Worm (Caenorhabditis elegans): ENCODE data around the gene Y60A3A.24.

Y60A3A.24 gene

DNA sequence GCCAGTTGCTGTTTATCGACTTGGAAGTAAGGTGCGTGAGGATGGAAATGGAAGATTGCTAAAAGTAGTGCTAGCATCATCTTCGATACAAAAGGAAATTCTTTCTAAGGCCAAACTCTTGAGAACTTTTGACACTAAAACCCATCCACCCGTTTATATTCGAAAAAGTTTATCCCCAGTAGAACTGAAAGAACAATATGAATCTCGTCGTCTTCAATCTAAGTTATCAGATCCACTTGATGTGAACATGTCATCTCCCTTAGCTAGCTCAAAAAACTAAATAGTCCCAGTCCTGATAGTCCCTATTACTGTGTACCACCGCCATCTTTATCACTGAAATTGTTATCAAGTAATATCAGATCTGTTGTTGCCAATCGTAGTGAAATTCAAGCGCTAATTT, 44.7 kb downstream of the Y60A3A.24 start:
- TF ChIP-seq K02D7.2 (tag; optimal IDR thresholded peaks at IDR 0.05) (no peak), ceh-30 (tag; optimal IDR thresholded peaks at IDR 0.05) (no peak), ceh-6 (GFP tag; optimal IDR thresholded peaks at IDR 0.05) (no peak), tbx-7 (tag; optimal IDR thresholded peaks at IDR 0.05) (no peak), ceh-34 (tag; optimal IDR thresholded peaks at IDR 0.05) (no peak), ceh-48 (tag; optimal IDR thresholded peaks at IDR 0.05) (no peak), sox-4 (tag; optimal IDR thresholded peaks at IDR 0.05) (no peak), tbx-2 (tag; optimal IDR thresholded peaks at IDR 0.05) (no peak), ets-4 (tag; optimal IDR thresholded peaks at IDR 0.05) (no peak), ceh-2 (tag; optimal IDR thresholded peaks at IDR 0.05) (no peak), lin-11 (tag; optimal IDR thresholded peaks at IDR 0.05) (no peak), F13H6.1 (tag; optimal IDR thresholded peaks at IDR 0.05) (no peak), unc-42 (tag; optimal IDR thresholded peaks at IDR 0.05) (no peak), che-1 (tag; optimal IDR thresholded peaks at IDR 0.05) (no peak), fax-1 (tag; optimal IDR thresholded peaks at IDR 0.05) (no peak), ztf-16 (tag; optimal IDR thresholded peaks at IDR 0.05) (no peak)

DNA sequence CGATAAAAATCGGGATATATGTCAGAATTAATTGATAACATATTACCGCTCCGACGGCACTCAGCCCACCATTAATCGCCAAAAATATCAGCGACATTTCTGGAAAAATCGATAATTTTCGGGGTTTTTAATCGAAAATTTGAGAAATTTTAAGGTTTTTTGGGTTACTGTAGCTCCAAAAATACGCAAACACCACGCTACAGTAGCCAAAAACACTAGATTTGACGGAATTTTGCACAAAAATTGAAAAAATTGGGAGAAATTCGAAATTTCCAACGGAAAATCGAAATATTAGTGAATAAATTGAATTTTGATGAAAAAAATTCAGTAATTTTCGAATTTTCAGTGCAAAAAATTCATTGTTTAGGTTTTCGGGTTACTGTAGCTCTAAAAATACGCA, 47.5 kb downstream of the Y60A3A.24 start, which contains the start of gene algn-7:
Gene algn-7, minus strand, starts transcription at position 101 of the 400 bp plus-strand sequence.
- no peak for TF ChIP-seq npax-4 (tag; optimal IDR thresholded peaks at IDR 0.05)
- TF ChIP-seq pat-9 (tag; optimal IDR thresholded peaks at IDR 0.05) = no peak
- no peak for TF ChIP-seq rnt-1 (tag; optimal IDR thresholded peaks at IDR 0.05)
- TF ChIP-seq Y22D7AL.16 (tag; optimal IDR thresholded peaks at IDR 0.05) = no peak
- no peak for TF ChIP-seq ceh-24 (tag; optimal IDR thresholded peaks at IDR 0.05)
- no peak for TF ChIP-seq tbx-2 (tag; optimal IDR thresholded peaks at IDR 0.05)
- no peak for TF ChIP-seq eyg-1 (tag; optimal IDR thresholded peaks at IDR 0.05)
- TF ChIP-seq nfya-1 (tag; optimal IDR thresholded peaks at IDR 0.05) = no peak
- TF ChIP-seq fkh-10 (GFP tag; optimal IDR thresholded peaks at IDR 0.05) = no peak
- TF ChIP-seq F13H6.1 (tag; optimal IDR thresholded peaks at IDR 0.05) = no peak
- no peak for TF ChIP-seq ref-2 (tag; optimal IDR thresholded peaks at IDR 0.05)
- TF ChIP-seq K09A11.1 (tag; optimal IDR thresholded peaks at IDR 0.05; ENCODE audit: insufficient read depth) = no peak
- no peak for TF ChIP-seq zip-5 (tag; optimal IDR thresholded peaks at IDR 0.05)
- no peak for TF ChIP-seq lin-11 (tag; optimal IDR thresholded peaks at IDR 0.05)
